Fruit fly (Drosophila melanogaster) whole organism, prepupa: ENCODE data around the gene RpL36A.

Experiments
- CG16779 ChIP-seq: fragments of 200-800 bp; sonication (Bioruptor generic); optimal IDR thresholded peaks from 3 replicates; lab custom pipeline; 2017; ENCODE audit warnings: missing biosample characterization, mild to moderate bottlenecking, missing genetic modification characterization
- Hr39 ChIP-seq: fragments of 200-800 bp; sonication (Bioruptor generic); optimal IDR thresholded peaks from 2 replicates; lab custom pipeline; 2016; ENCODE audit warnings: missing biosample characterization, missing genetic modification characterization

dm6 chr2L:8001694-8002627 is 40.7 kb downstream of the RpL36A start:
- TF ChIP-seq Hr39 (GFP tag; lab: Kevin White, UChicago) (peak; percentile 79), CG16779 (tag; lab: Kevin White, UChicago) (peak; percentile 65)
